Worm (Caenorhabditis elegans) whole organism, L2 larva: ENCODE data around the gene R05H5.3.

ENCODE experiments used
- elt-3 ChIP-seq: sonication (generic microtip); optimal IDR thresholded peaks from 2 replicates; lab custom pipeline; 2017; ENCODE audit warnings: missing biosample characterization, missing genetic modification characterization
- fos-1 ChIP-seq: fragments of 150-350 bp; optimal IDR thresholded peaks from 2 replicates; lab custom pipeline; 2014; ENCODE audit warnings: missing biosample characterization, missing genetic modification characterization
- lin-11 ChIP-seq: fragments of 150-350 bp; sonication (generic microtip); optimal IDR thresholded peaks from 2 replicates; lab custom pipeline; 2014; ENCODE audit warnings: missing biosample characterization, missing genetic modification characterization, inconsistent platforms, mixed read lengths
- lin-39 ChIP-seq: fragments of 150-350 bp; optimal IDR thresholded peaks from 2 replicates; lab custom pipeline; 2014; ENCODE audit warnings: missing biosample characterization, missing genetic modification reagents, missing genetic modification characterization
- nhr-11 ChIP-seq: fragments of 150-350 bp; optimal IDR thresholded peaks from 2 replicates; lab custom pipeline; 2014; ENCODE audit warnings: missing biosample characterization, missing genetic modification characterization
- ztf-11 ChIP-seq: sonication (generic microtip); optimal IDR thresholded peaks from 2 replicates; lab custom pipeline; 2017; ENCODE audit warnings: missing biosample characterization, missing genetic modification characterization

DNA sequence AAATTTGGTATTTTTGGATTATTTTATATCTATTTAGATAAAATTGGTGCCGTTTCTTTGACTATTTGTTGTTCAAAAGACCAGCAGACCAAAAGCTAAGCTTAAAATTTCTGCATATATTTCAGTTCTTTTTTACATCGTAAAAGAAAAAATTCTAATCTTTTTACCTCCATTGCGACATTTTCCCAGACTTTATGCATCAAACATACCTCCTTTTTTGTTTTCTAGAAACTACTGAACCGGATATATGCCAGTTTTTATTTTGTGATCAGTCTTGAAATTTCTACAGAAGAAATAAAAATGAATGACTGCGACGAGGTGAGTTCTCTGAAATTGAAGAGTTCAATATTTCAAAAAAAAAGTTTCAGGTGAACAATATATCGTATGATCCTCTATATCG lies 2.8 kb upstream of the R05H5.3 start, which contains the start of gene srb-6:
- TF ChIP-seq lin-11 = no peak
- no peak for TF ChIP-seq nhr-11 (tag; lab: Kevin White, UChicago)
- no peak for TF ChIP-seq lin-39
- TF ChIP-seq fos-1 (tag; lab: Kevin White, UChicago) = no peak
- no peak for TF ChIP-seq ztf-11 (tag; lab: Kevin White, UChicago)
- no peak for TF ChIP-seq elt-3 (tag; lab: Kevin White, UChicago)
